Fruit fly (Drosophila melanogaster): ENCODE results near the gene CG32284.
A peak's percentile ranks its signal among the peaks of the same experiment; 100 is the strongest.

The CG32284 gene

DNA sequence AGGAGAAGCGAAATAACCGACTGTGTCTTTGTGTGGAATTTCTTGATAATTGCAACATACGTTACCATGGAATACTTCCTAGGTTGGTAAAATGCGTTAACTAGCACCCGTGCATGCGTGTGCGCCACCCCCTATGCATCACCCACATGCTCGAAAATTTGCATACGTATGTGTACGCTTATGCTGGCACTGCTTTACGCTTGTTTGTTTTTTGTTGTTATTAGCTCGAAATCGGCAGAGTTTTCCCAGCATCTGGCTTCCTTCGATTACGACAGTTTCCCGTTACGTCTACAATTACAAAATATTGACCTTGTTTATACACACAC is 40.0 kb downstream of the CG32284 start (continued):
- TF ChIP-seq CG11560 (tag; IDR thresholded peaks at IDR 0.05) (no peak), gce (GFP tag; IDR thresholded peaks at IDR 0.05) (no peak), esg (GFP tag; conservative IDR thresholded peaks at IDR 0.05) (no peak), CG17385 (GFP tag; optimal IDR thresholded peaks at IDR 0.05) (no peak), slbo (GFP tag; IDR thresholded peaks at IDR 0.05) (no peak; the same call in 1 of the 2 replicates), crol (GFP tag; IDR thresholded peaks at IDR 0.05) (peak; percentile 82), CG15479 (GFP tag; optimal IDR thresholded peaks at IDR 0.05) (peak; percentile 22), sug (tag; optimal IDR thresholded peaks at IDR 0.05) (peak; percentile 48), chinmo (GFP tag; IDR thresholded peaks at IDR 0.05; ENCODE audit: partially characterized antibody) (0 out of 4 replicates have a peak, but pooled peaks have one; percentile 84), Dref (GFP tag; IDR thresholded peaks at IDR 0.05) (no peak), CG9817 (tag; optimal IDR thresholded peaks at IDR 0.05) (no peak), peb (GFP tag; IDR thresholded peaks at IDR 0.05) (no peak), CG17802 (tag; optimal IDR thresholded peaks at IDR 0.05) (no peak), twi (tag; optimal IDR thresholded peaks at IDR 0.05) (peak; percentile 46), cg (GFP tag; optimal IDR thresholded peaks at IDR 0.05) (peak; percentile 92), CTCF (GFP tag; optimal IDR thresholded peaks at IDR 0.05) (no peak)

DNA sequence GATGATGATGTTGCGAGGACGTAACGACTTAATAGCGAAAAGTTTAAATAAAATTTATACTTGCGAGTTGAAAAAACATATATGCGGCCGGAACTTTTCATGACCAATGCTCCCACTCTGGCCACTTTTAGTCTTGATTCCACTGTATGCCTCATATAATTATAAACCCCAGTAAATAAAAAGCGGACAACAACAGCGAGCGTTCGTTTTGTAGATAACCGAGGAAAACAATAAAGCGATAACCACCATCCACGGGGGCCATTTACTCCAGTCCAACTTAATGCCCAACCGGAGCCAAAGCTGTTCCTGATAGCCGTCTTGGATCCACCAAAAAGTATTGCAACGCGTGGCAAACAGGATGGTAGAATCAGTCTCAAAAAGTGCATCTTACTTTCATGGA is 49.9 kb downstream of the CG32284 start:
- TF ChIP-seq Med (GFP tag), result peak; percentile 20
- peak; percentile 16 for TF ChIP-seq CG13296 (GFP tag; optimal IDR thresholded peaks at IDR 0.05)
- TF ChIP-seq fd3F (GFP tag; optimal IDR thresholded peaks at IDR 0.05), result no peak
- TF ChIP-seq sob (GFP tag; IDR thresholded peaks at IDR 0.05), result peak; percentile 25; the same call in 1 of the 2 replicates
- TF ChIP-seq CG1233 (GFP tag; optimal IDR thresholded peaks at IDR 0.05), result no peak
- TF ChIP-seq B-H2 (GFP tag; optimal IDR thresholded peaks at IDR 0.05), result peak; percentile 31
- TF ChIP-seq CG2199 (GFP tag; IDR thresholded peaks at IDR 0.05), result peak; percentile 64; the same call in 1 of the 3 replicates
- peak; percentile 4 for TF ChIP-seq grau (tag; optimal IDR thresholded peaks at IDR 0.05)
- TF ChIP-seq sug (tag; optimal IDR thresholded peaks at IDR 0.05), result peak; percentile 91
- TF ChIP-seq CG10979 (tag; optimal IDR thresholded peaks at IDR 0.05), result no peak
- TF ChIP-seq CG10543 (GFP tag; optimal IDR thresholded peaks at IDR 0.05), result peak; percentile 8
- peak; percentile 6 for TF ChIP-seq CG34376 (GFP tag; optimal IDR thresholded peaks at IDR 0.05)

All from whole organism, embryonic.